Fruit fly (Drosophila melanogaster) whole organism, prepupa: Measurements from ENCODE around the gene agt.

Source experiments
- Blimp-1 ChIP-seq: fragments of 200-800 bp; sonication (Bioruptor generic); optimal IDR thresholded peaks from 3 replicates; lab custom pipeline; 2017; ENCODE audit warnings: missing biosample characterization, missing genetic modification characterization, mild to moderate bottlenecking, moderate library complexity, missing genetic modification reagents
- CG11762 ChIP-seq: fragments of 200-800 bp; sonication (Bioruptor generic); optimal IDR thresholded peaks from 3 replicates; lab custom pipeline; 2016; ENCODE audit warnings: missing biosample characterization, missing genetic modification characterization; ENCODE audit not compliant: insufficient read depth
- CG16779 ChIP-seq: fragments of 200-800 bp; sonication (Bioruptor generic); optimal IDR thresholded peaks from 3 replicates; lab custom pipeline; 2017; ENCODE audit warnings: missing biosample characterization, mild to moderate bottlenecking, missing genetic modification characterization
- CG7368 ChIP-seq: fragments of 200-800 bp; sonication (Bioruptor generic); optimal IDR thresholded peaks from 3 replicates; lab custom pipeline; 2016; ENCODE audit warnings: missing biosample characterization, missing genetic modification characterization
- CG9139 ChIP-seq: fragments of 200-800 bp; sonication (Bioruptor generic); optimal IDR thresholded peaks from 3 replicates; lab custom pipeline; 2017; ENCODE audit warnings: missing biosample characterization, mild to moderate bottlenecking, missing genetic modification characterization
- Eip75B ChIP-seq: fragments of 200-800 bp; sonication (Bioruptor generic); optimal IDR thresholded peaks from 3 replicates; lab custom pipeline; 2016; ENCODE audit warnings: missing biosample characterization, missing genetic modification characterization
- Eip78C ChIP-seq: fragments of 200-800 bp; sonication (Bioruptor generic); peaks from one replicate; lab custom pipeline; 2016; ENCODE audit warnings: missing biosample characterization, missing genetic modification characterization
- Lpt ChIP-seq: fragments of 200-800 bp; sonication (Bioruptor generic); optimal IDR thresholded peaks from 3 replicates; lab custom pipeline; 2016; ENCODE audit warnings: missing biosample characterization, missing genetic modification characterization
- Smox ChIP-seq: fragments of 200-800 bp; sonication (Bioruptor generic); optimal IDR thresholded peaks from 3 replicates; lab custom pipeline; 2016; ENCODE audit warnings: missing biosample characterization, missing genetic modification characterization
- fd85E ChIP-seq: fragments of 200-800 bp; sonication (Bioruptor generic); optimal IDR thresholded peaks from 3 replicates; lab custom pipeline; 2016; ENCODE audit warnings: missing biosample characterization, missing genetic modification characterization
- net ChIP-seq: fragments of 200-800 bp; sonication (Bioruptor generic); optimal IDR thresholded peaks from 3 replicates; lab custom pipeline; 2016; ENCODE audit warnings: missing biosample characterization, missing genetic modification characterization
- salr ChIP-seq, 2 experiments: fragments of 200-800 bp; sonication (Bioruptor generic); optimal IDR thresholded peaks; 3 replicates each; lab custom pipeline; 2016 to 2018; ENCODE audit warnings: missing biosample characterization in 2 of 2, missing genetic modification characterization in 2 of 2, mild to moderate bottlenecking in 1 of 2
- ss ChIP-seq, 2 experiments: fragments of 200-800 bp; sonication (Bioruptor generic); optimal IDR thresholded peaks; 2 replicates in 1 of 2; 3 replicates in 1 of 2; lab custom pipeline; 2017 to 2018; ENCODE audit warnings: mild to moderate bottlenecking in 2 of 2, missing biosample characterization in 2 of 2, missing genetic modification characterization in 2 of 2, moderate library complexity in 1 of 2
- vri ChIP-seq: fragments of 200-800 bp; sonication (Bioruptor generic); optimal IDR thresholded peaks from 3 replicates; lab custom pipeline; 2016; ENCODE audit warnings: missing biosample characterization, mild to moderate bottlenecking, missing genetic modification characterization

DNA sequence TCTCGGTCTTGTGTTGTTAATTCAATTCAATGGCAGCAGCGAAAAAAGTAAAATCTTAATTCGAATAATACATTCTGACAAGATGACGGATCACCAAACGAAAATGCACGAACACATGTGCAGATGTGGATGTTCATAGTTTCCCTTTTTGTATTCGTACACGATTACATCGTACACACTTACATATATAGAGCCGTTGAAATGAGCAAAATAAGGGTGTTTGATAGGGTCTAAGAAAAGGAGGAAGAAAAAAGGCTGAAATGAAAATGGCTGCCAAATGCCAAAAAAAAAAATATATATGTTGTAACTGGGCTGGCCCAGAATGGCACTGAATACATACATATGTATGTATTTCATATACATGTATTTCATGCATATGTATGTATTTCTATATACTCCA lies 8.3 kb upstream of the agt start:
- no peak for TF ChIP-seq CG9139 (GFP tag; lab: Kevin White, UChicago)
- TF ChIP-seq ss (GFP tag; optimal IDR thresholded peaks at IDR 0.05; lab: Kevin White, UChicago) = no peak
- TF ChIP-seq Eip78C (GFP tag; lab: Kevin White, UChicago) = no peak
- no peak for TF ChIP-seq CG11762
- no peak for TF ChIP-seq salr (GFP tag; optimal IDR thresholded peaks at IDR 0.05; lab: Kevin White, UChicago)
- no peak for TF ChIP-seq Blimp-1 (GFP tag; lab: Kevin White, UChicago)
- TF ChIP-seq Eip75B = no peak
- no peak for TF ChIP-seq fd85E (GFP tag; lab: Kevin White, UChicago)
- no peak for TF ChIP-seq Smox (GFP tag; lab: Kevin White, UChicago)
- TF ChIP-seq net (GFP tag; lab: Kevin White, UChicago) = no peak
- no peak for TF ChIP-seq Lpt (GFP tag; lab: Kevin White, UChicago)
- TF ChIP-seq CG7368 = no peak
- no peak for TF ChIP-seq CG16779 (tag; lab: Kevin White, UChicago)
- TF ChIP-seq vri = no peak
